Fruit fly (Drosophila melanogaster) S2 (cell line): ENCODE results near the gene CG18662.

ENCODE experiments used
- CG8478 ChIP-seq: fragments of >200 bp; optimal IDR thresholded peaks from 2 replicates; lab custom pipeline; 2018
- CTCF ChIP-seq, 2 experiments: fragments of >200 bp; optimal IDR thresholded peaks; 2 replicates each; lab custom pipeline; 2018

The CG18662 gene

DNA sequence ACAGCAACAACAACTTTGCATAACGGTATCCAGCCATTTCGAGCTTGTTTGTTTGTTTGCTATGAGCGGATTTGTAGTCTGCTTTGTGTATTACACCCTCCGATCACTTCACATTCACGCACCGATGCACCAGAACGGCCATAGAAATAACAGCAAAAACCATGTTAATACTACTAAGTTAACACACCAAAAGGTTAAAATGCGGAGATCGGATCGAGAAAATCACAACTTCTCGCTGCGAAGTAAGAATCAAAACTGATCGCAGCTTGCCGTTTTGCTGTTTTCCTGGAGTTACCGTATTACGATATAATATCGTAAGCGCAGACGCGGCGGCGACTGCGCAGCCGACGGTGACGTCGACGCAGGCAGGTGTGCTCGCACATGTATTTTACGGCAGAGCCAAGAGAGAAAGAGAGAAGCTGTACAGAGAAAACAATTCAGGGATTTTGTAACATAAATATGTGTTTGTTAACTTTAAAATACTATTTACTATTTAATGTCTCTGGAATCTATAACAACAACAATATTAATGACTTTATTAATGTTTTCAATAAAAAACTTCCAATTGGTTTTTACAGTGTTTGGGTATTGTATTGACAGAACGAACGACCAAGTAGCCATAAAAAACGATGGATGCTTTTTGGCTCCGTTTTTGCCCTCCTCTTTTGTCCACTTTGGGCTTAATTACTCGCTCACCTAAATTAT, 4.3 kb downstream of the CG18662 start, which contains the start of gene CG13101:
Gene CG13101 (minus strand): TSS at position 259 of the 705 bp plus-strand sequence.
- TF ChIP-seq CTCF (optimal IDR thresholded peaks at IDR 0.05; lab: Kevin White, UChicago): no peak
- TF ChIP-seq CG8478 (lab: Kevin White, UChicago): no peak

DNA sequence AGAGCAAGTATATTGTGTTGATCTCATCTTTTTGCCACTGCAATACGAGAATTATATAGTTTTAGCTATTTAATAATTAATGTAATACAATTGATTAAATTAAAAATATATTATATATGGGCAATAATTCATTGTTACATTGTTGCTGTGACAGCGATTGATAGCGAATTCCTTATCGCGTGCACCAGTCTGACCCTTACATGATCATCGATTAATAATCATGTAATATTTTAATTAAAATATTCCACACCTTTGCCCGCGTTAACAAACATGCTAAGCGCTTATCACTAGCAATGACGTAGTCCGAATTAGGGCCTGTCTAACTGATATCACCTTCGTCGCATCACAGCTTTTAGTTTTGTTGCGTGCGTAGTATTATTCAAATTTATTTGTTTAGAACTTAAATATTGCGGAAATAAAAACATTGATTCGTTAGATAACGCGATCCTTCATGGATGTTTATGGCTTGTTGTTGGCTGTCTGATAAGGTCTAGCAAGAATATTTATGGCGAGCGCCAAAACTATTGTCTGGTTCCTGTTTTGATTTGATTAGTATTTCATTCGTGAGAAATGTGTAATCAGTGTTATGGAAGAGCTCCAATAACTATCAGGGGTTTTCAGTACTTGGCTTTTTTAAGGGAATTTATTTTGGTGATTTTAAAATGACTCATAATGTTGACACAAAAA, 6.9 kb downstream of the CG18662 start:
- TF ChIP-seq CTCF (optimal IDR thresholded peaks at IDR 0.05; lab: Kevin White, UChicago) (no peak), CG8478 (lab: Kevin White, UChicago) (no peak)

DNA sequence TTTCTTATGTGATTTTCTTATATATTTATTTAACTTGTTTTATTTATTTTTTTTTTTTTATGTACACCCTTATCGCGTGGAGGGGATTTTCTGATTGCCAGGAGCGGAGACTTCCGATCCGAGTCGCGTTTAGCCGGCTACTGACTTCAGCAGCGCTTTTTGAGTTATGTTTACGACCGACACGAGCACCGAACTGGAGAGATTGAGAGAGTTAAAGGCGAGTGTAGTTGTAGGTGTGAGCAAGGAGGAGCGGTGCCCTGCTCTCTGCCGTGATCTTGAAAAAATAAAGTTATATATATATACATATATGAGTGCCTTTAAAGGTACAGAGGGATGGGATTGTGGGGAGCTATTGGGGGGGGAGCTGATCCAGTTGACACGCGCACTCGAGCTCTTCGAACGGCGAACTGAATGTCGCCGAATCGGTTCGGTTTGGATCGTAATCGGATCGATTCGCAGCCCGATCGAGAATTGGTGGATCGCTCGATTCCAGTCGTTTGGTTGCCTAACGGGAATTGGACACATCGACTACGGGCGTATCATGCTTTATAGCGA, 8.7 kb downstream of the CG18662 start, which contains the start of gene rost:
Gene rost (minus strand): TSS at position 503 of the 555 bp plus-strand sequence.
- no peak for TF ChIP-seq CG8478 (lab: Kevin White, UChicago)
- no peak for TF ChIP-seq CTCF (optimal IDR thresholded peaks at IDR 0.05; lab: Kevin White, UChicago)

DNA sequence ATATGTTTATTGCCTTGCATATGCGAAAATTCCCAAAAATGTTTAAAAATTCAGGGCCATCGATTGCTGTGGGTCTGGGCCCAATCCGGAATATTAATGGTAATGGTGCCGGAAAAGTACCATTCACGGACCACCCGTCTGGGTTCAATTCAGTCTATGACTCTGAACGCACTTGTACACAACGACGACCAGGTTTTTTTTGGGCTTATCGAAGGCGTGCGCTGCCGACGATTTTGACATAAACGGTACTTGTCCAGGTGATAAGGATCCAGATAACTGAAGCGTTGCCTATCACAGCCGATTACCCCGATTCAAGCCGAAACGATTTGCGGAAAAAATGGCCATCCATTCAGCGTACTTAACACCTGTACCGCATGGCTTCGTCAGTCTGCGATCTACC, 11.1 kb downstream of the CG18662 start, which contains the start of gene CG9555:
Gene CG9555 (plus strand): TSS at position 153 of the 400 bp plus-strand sequence.
- TF ChIP-seq CG8478 (lab: Kevin White, UChicago) (no peak), CTCF (optimal IDR thresholded peaks at IDR 0.05; lab: Kevin White, UChicago) (no peak)

DNA sequence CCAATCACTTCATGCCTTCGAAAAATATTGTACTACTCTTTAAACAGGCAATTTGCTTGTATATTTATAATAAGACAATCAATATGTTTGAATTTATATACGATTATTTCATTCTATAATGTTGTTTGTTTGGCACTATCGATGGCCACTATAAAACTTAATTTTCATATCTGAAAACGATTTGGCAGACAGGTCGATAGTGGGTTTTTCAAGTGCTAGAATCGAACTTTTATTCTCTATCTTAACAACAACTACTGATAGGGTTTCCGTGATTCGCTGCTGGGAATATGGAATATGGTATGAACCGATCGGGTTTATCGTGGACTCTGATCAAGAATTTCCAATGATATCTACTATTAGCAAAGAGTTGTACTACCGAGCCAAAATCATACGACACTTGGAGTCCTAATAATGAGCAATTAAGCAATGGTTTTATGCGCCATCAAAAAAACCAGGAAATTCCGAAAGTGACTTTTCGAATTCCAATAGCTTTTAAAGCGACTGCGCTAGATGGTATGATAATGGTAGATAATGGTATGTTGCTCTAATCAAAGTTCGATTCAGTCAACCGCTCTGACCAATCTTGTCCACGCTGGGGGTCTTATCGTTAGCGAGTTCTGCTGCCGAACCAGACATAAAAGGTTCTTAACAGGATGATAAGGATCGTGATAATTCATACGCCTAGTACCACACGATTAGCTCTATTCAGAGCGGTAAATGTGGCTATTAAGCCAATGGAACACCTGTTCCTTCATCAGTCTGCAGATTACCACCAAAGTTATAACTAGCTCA, 13.4 kb downstream of the CG18662 start, which contains the start of gene CG17906:
Gene CG17906 (plus strand): TSS at position 742 of the 792 bp plus-strand sequence.
- TF ChIP-seq CG8478 (lab: Kevin White, UChicago): no peak
- TF ChIP-seq CTCF (optimal IDR thresholded peaks at IDR 0.05; lab: Kevin White, UChicago): no peak

DNA sequence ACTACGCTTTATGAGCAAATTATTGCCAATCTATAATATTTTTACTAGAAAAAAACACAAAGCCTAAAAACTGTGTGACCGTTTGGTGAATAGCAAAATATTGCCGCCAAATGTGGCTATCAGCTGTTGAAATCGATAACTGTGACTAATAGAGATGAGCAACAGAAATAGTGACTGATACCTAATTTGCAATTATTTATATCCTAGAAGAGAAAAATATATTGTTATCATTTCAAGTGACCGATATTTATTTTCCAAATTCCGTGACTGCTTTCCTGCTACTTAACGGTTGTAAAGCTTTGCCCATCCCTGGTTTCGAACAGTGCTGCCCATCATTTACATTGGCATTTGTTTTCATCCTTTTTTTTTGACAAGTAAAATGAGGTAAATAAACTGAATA, 16.8 kb downstream of the CG18662 start, which contains the start of the genes alien and CG18661:
Gene alien (minus strand): TSS at position 95 of the 400 bp plus-strand sequence.
Gene CG18661 (plus strand): TSS at position 321 of the 400 bp plus-strand sequence.
- TF ChIP-seq CG8478 (lab: Kevin White, UChicago) (no peak), CTCF (optimal IDR thresholded peaks at IDR 0.05; lab: Kevin White, UChicago) (peak; percentile 16 to 48)

DNA sequence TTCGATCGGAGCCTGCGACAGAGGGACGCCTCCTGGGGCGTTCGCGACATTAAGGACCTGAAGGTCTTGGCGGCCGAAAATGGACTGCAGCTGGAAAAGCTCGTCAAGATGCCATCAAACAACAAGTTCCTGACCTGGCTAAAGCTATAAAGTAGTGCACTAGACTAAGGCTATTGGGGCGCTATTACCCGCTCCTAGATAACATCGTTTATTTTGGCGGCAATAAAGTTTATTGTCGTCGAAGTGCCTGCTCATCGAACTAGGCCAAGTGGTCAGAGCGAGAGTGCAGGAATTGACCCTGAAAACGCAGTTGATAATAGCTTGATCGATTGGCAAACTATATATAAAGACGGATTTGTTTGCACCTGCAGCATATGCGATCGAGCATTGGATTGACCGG, 17.8 kb downstream of the CG18662 start, which contains the start of gene Try29F:
Gene Try29F (plus strand): TSS at position 301 of the 400 bp plus-strand sequence.
- TF ChIP-seq CTCF (optimal IDR thresholded peaks at IDR 0.05; lab: Kevin White, UChicago) (no peak), CG8478 (lab: Kevin White, UChicago) (no peak)

DNA sequence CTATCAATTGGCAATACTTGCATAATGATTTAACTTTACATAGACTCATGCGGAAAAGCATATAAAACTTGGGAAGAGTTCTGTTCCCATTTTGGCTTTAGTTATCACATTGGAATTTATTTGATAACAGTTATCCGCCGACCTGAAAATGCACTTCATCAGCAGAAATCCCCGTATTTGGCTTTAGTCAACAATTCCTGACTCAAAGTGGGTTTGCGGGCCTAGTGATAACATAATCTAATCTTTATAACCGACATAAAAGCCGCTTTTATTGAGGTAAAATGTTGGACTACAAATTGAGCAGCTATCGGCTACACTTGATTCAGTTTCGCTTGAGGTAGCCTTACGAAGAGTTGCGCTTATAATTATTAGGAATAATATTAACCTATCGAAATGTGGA, 29.8 kb downstream of the CG18662 start, which contains the start of gene CG9568:
Gene CG9568 (plus strand): TSS at position 317 of the 400 bp plus-strand sequence.
- TF ChIP-seq CG8478 (lab: Kevin White, UChicago) (no peak), CTCF (optimal IDR thresholded peaks at IDR 0.05; lab: Kevin White, UChicago) (no peak)

DNA sequence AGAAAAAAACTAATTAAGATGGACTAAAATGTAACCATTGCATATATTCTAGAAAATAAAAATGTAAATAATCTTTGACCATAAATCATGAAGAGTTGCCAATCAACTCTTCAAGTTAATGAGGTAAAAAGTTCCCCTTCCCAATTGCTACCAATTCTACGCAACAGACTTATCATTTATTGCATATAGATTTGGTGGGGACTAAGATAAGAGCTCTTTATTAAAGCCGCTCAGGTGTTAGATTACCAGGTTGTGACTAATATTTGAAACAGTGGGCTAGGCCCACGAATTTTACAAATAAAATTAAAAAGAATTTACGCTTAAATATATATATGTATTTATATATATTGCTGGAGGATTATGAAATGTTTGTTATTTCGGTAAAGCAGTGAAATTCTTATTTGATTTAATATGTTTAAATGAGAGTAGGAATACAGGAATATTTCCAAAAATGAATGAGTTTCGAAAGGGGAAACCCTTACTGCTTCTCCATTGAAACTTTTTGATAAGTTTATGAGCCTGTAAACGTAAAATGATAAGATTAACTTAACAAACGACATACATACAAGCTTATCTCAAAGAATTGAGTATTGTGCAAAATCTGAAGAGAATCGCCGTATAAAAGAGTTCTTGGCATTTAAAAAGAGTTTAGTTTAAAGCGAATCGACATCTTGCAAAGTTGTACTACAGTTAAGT, 31.2 kb downstream of the CG18662 start, which contains the start of gene CG13102:
Gene CG13102 (plus strand): TSS at position 646 of the 696 bp plus-strand sequence.
- TF ChIP-seq CTCF (optimal IDR thresholded peaks at IDR 0.05; lab: Kevin White, UChicago) (no peak), CG8478 (lab: Kevin White, UChicago) (no peak)

DNA sequence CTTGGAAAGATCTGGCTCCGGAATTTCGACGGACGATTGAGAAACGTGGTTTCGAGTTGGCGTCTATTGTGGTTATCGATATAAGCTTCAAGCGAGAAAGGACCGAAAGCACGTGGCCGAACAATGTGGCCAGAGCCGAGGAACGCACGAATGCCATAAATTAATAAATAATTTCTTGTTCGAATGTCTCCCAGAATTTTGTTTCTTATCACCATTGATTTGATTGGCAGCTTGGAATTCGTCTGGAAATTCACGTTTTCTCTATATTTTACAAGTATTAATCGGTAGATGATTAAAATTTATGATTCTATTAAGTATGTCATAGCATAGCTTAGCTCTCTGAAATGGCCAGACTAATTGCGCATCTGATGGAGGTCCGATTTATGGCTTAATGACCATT, 33.5 kb downstream of the CG18662 start, which contains the start of gene Rcd-1r:
Gene Rcd-1r (minus strand): TSS at position 101 of the 400 bp plus-strand sequence.
- TF ChIP-seq CTCF (optimal IDR thresholded peaks at IDR 0.05; lab: Kevin White, UChicago) (no peak), CG8478 (lab: Kevin White, UChicago) (no peak)

DNA sequence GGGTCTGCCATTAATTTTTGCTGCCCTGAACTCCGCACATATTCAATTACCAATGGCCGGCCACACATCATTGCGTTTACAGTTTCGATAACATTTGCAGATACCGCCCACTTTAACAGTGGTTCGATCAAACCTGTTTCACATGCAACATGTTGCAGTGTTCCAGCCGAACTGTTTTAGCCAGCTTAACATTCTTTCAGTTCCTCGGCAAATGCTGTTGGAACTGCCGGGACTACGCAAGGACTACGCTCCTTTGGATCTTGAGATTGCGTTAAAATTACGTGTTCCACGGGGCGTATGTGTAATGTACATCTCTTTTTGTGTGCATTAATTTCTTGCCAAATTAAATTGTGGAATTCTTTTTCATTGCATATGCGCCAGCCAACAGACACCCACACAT, 39.0 kb downstream of the CG18662 start:
- TF ChIP-seq CG8478 (lab: Kevin White, UChicago) (no peak), CTCF (optimal IDR thresholded peaks at IDR 0.05; lab: Kevin White, UChicago) (no peak)

DNA sequence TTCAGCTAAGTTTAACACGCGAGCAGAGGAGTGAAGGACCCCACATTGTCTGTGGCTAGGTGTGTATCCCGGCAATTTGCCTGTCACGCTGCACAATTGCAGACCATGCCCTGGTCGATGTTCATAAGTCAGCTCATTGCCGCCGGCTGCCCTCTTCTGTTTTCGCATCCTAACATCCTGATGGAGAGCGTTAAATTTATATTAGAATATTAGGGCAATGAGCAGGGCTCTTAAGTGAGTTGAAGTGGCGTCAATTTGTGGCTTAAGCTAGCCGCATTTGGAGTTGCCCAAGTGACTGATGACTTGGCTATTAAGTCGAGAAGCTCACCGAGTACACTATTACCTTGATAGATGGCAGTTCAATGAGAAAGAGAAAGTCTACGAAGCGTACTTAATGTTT, 45.7 kb downstream of the CG18662 start:
- no peak for TF ChIP-seq CTCF (optimal IDR thresholded peaks at IDR 0.05; lab: Kevin White, UChicago)
